Worm (Caenorhabditis elegans): ENCODE results near the gene C17H12.2.

Gene C17H12.2

ce11 chrIV:6785873-6786272, 4.4 kb downstream of the C17H12.2 start (continued):
- TF ChIP-seq B0336.3 (GFP tag; IDR thresholded peaks at IDR 0.05) (peak; percentile 17; the same call in 1 of the 2 replicates), F52B5.7 (tag; optimal IDR thresholded peaks at IDR 0.05) (no peak), lsl-1 (GFP tag; optimal IDR thresholded peaks at IDR 0.05) (no peak), T26A5.8 (tag; optimal IDR thresholded peaks at IDR 0.05) (no peak), ztf-18 (tag; optimal IDR thresholded peaks at IDR 0.05) (no peak), nhr-120 (GFP tag; IDR thresholded peaks at IDR 0.05) (no peak), attf-6 (GFP tag; IDR thresholded peaks at IDR 0.05) (no peak), snpc-4 (GFP tag; optimal IDR thresholded peaks at IDR 0.05) (no peak), snpc-4 (tag; optimal IDR thresholded peaks at IDR 0.05) (peak in 3 of 4 experiments; percentile 27 to 35 (median 30)), tbx-9 (tag; optimal IDR thresholded peaks at IDR 0.05; ENCODE audit: borderline replicate concordance) (no peak), ama-1 (optimal IDR thresholded peaks at IDR 0.05) (no peak), ama-1 (GFP tag; optimal IDR thresholded peaks at IDR 0.05) (no peak), him-1 (tag; optimal IDR thresholded peaks at IDR 0.05) (no peak), cebp-1 (GFP tag; IDR thresholded peaks at IDR 0.05) (peak; percentile 98), cebp-1 (tag; optimal IDR thresholded peaks at IDR 0.05) (peak; percentile 99), zim-3 (tag; optimal IDR thresholded peaks at IDR 0.05) (no peak), somi-1 (GFP tag; optimal IDR thresholded peaks at IDR 0.05) (no peak), snpc-1.1 (tag; optimal IDR thresholded peaks at IDR 0.05; ENCODE audit: insufficient read depth) (no peak), F55B11.4 (tag; optimal IDR thresholded peaks at IDR 0.05; ENCODE audit: borderline replicate concordance, insufficient read depth) (no peak), snpc-1.3 (tag; optimal IDR thresholded peaks at IDR 0.05; ENCODE audit: insufficient read depth) (no peak), ztf-3 (GFP tag; optimal IDR thresholded peaks at IDR 0.05) (no peak), ztf-6 (GFP tag; IDR thresholded peaks at IDR 0.05) (no peak), ceh-91 (GFP tag; IDR thresholded peaks at IDR 0.05) (no peak), F57A8.1 (GFP tag; optimal IDR thresholded peaks at IDR 0.05) (no peak), F37B4.10 (GFP tag; IDR thresholded peaks at IDR 0.05) (no peak), B0035.1 (tag; optimal IDR thresholded peaks at IDR 0.05) (no peak), unc-130 (GFP tag; optimal IDR thresholded peaks at IDR 0.05) (no peak), egl-18 (GFP tag; IDR thresholded peaks at IDR 0.05) (no peak), F49E8.2 (tag; optimal IDR thresholded peaks at IDR 0.05; ENCODE audit: insufficient read depth) (no peak), aptf-2 (GFP tag; conservative IDR thresholded peaks at IDR 0.05) (no peak), ccch-3 (GFP tag; optimal IDR thresholded peaks at IDR 0.05) (no peak), nhr-80 (tag; optimal IDR thresholded peaks at IDR 0.05) (peak; percentile 46), nfya-1 (tag; optimal IDR thresholded peaks at IDR 0.05; ENCODE audit: borderline replicate concordance, insufficient read depth) (no peak), chd-7 (tag; optimal IDR thresholded peaks at IDR 0.05) (peak; percentile 38), bed-1 (GFP tag; IDR thresholded peaks at IDR 0.05) (no peak), let-607 (tag; optimal IDR thresholded peaks at IDR 0.05) (peak; percentile 33 to 70), ets-4 (GFP tag; optimal IDR thresholded peaks at IDR 0.05) (no peak), C06A6.2 (GFP tag; conservative IDR thresholded peaks at IDR 0.05) (no peak), attf-3 (GFP tag; conservative IDR thresholded peaks at IDR 0.05) (no peak), repo-1 (tag; optimal IDR thresholded peaks at IDR 0.05) (peak; percentile 42), zfh-2 (GFP tag; conservative IDR thresholded peaks at IDR 0.05) (no peak; the same call in none of the 2 replicates), ztf-28 (GFP tag; IDR thresholded peaks at IDR 0.05) (no peak), lin-40 (tag; optimal IDR thresholded peaks at IDR 0.05) (peak; percentile 63), sea-2 (GFP tag; IDR thresholded peaks at IDR 0.05) (no peak), Y53G8AR.9 (GFP tag; conservative IDR thresholded peaks at IDR 0.05) (0 out of 2 replicates have a peak, but pooled peaks have one; percentile 40), F10E7.11 (tag; optimal IDR thresholded peaks at IDR 0.05) (no peak), hsf-1 (GFP tag; IDR thresholded peaks at IDR 0.05) (no peak), lin-35 (GFP tag; optimal IDR thresholded peaks at IDR 0.05) (peak in 1 of 3 experiments; percentile 80), F39B2.1 (GFP tag; IDR thresholded peaks at IDR 0.05) (no peak)
